Worm (Caenorhabditis elegans) whole organism, midembryonic: ENCODE results near the gene str-254.

ENCODE experiments used
- T22C8.4 ChIP-seq: fragments of 200-800 bp; sonication (Bioruptor generic); IDR thresholded peaks from 2 replicates; pipeline ENCODE4 v1.3.6; 2022; ENCODE audit warnings: missing genetic modification characterization, missing compliant biosample characterization
- flt-1 ChIP-seq: fragments of 200-800 bp; sonication (Bioruptor generic); IDR thresholded peaks from 2 replicates; pipeline ENCODE4 v1.3.6; 2022; ENCODE audit warnings: missing genetic modification characterization, missing compliant biosample characterization
- klf-2 ChIP-seq: fragments of 200-800 bp; sonication (Bioruptor generic); conservative IDR thresholded peaks from 2 replicates; pipeline ENCODE4 v1.3.6; 2022; ENCODE audit warnings: missing genetic modification reagents, missing genetic modification characterization, missing compliant biosample characterization
- med-1 ChIP-seq: sonication (generic microtip); optimal IDR thresholded peaks from 2 replicates; lab custom pipeline; 2017; ENCODE audit warnings: missing genetic modification characterization, mild to moderate bottlenecking, missing compliant biosample characterization, antibody characterized with exemption, missing genetic modification reagents; ENCODE audit not compliant: insufficient read depth
- ztf-29 ChIP-seq: fragments of 200-800 bp; sonication (Bioruptor generic); IDR thresholded peaks from 2 replicates; pipeline ENCODE4 v1.3.6; 2022; ENCODE audit warnings: missing genetic modification reagents, missing genetic modification characterization, missing compliant biosample characterization

- TF ChIP-seq ztf-29 (no peak), klf-2 (GFP tag; lab: Robert Waterston, UW) (no peak), med-1 (GFP tag; lab: Kevin White, UChicago) (no peak), flt-1 (GFP tag; lab: Robert Waterston, UW) (no peak), T22C8.4 (GFP tag; lab: Robert Waterston, UW) (no peak)
These were observed 49.3 kb upstream of the str-254 start, which contains the start of gene F11A5.18 for ce11 chrV:16202618-16203017.
